Worm (Caenorhabditis elegans) whole organism, midembryonic: ENCODE measurements around the gene K08E4.3.

Experiments
- T22C8.4 ChIP-seq: fragments of 200-800 bp; sonication (Bioruptor generic); IDR thresholded peaks from 2 replicates; pipeline ENCODE4 v1.3.6; 2022; ENCODE audit warnings: missing genetic modification characterization, missing compliant biosample characterization
- flt-1 ChIP-seq: fragments of 200-800 bp; sonication (Bioruptor generic); IDR thresholded peaks from 2 replicates; pipeline ENCODE4 v1.3.6; 2022; ENCODE audit warnings: missing genetic modification characterization, missing compliant biosample characterization
- klf-2 ChIP-seq: fragments of 200-800 bp; sonication (Bioruptor generic); conservative IDR thresholded peaks from 2 replicates; pipeline ENCODE4 v1.3.6; 2022; ENCODE audit warnings: missing genetic modification reagents, missing genetic modification characterization, missing compliant biosample characterization
- med-1 ChIP-seq: sonication (generic microtip); optimal IDR thresholded peaks from 2 replicates; lab custom pipeline; 2017; ENCODE audit warnings: missing genetic modification characterization, mild to moderate bottlenecking, missing compliant biosample characterization, antibody characterized with exemption, missing genetic modification reagents; ENCODE audit not compliant: insufficient read depth
- ref-1 ChIP-seq: fragments of 200-800 bp; sonication (Bioruptor generic); conservative IDR thresholded peaks from 2 replicates; pipeline ENCODE4 v1.3.6; 2022; ENCODE audit warnings: missing genetic modification reagents, missing genetic modification characterization, missing compliant biosample characterization
- tab-1 ChIP-seq: fragments of 200-800 bp; sonication (Bioruptor generic); IDR thresholded peaks from 2 replicates; pipeline ENCODE4 v1.3.6; 2022; ENCODE audit warnings: missing genetic modification characterization, missing compliant biosample characterization
- ztf-23 ChIP-seq: fragments of 200-800 bp; sonication (Bioruptor generic); IDR thresholded peaks from 2 replicates; pipeline ENCODE4 v1.3.6; 2022; ENCODE audit warnings: missing genetic modification reagents, missing genetic modification characterization, missing compliant biosample characterization
- ztf-29 ChIP-seq: fragments of 200-800 bp; sonication (Bioruptor generic); IDR thresholded peaks from 2 replicates; pipeline ENCODE4 v1.3.6; 2022; ENCODE audit warnings: missing genetic modification reagents, missing genetic modification characterization, missing compliant biosample characterization

- TF ChIP-seq klf-2 (GFP tag; lab: Robert Waterston, UW): no peak
- TF ChIP-seq ztf-29 (GFP tag; lab: Robert Waterston, UW): no peak
- no peak for TF ChIP-seq flt-1
- no peak for TF ChIP-seq ztf-23 (GFP tag; lab: Robert Waterston, UW)
- TF ChIP-seq T22C8.4 (GFP tag; lab: Robert Waterston, UW): no peak
- no peak for TF ChIP-seq ref-1 (GFP tag; lab: Robert Waterston, UW)
- no peak for TF ChIP-seq med-1 (GFP tag; lab: Kevin White, UChicago)
- no peak for TF ChIP-seq tab-1 (GFP tag; lab: Robert Waterston, UW)
Measured at ce11 chrIV:12035422-12035821, 22.1 kb upstream of the K08E4.3 start.
